Worm (Caenorhabditis elegans) whole organism, L2 larva: ENCODE results near the gene letm-1.

Source experiments
- F13H6.1 ChIP-seq: sonication (generic microtip); optimal IDR thresholded peaks from 2 replicates; lab custom pipeline; 2016; ENCODE audit warnings: missing genetic modification characterization, missing compliant biosample characterization
- ZK546.5 ChIP-seq: sonication (generic microtip); optimal IDR thresholded peaks from 2 replicates; lab custom pipeline; 2017; ENCODE audit warnings: missing biosample characterization, missing genetic modification characterization
- aly-2 ChIP-seq: fragments of 150-350 bp; optimal IDR thresholded peaks from 2 replicates; lab custom pipeline; 2014; ENCODE audit warnings: missing biosample characterization, missing genetic modification characterization
- blmp-1 ChIP-seq: sonication (generic microtip); optimal IDR thresholded peaks from 2 replicates; lab custom pipeline; 2017; ENCODE audit warnings: missing genetic modification characterization, mild to moderate bottlenecking, missing compliant biosample characterization, antibody characterized with exemption, moderate library complexity; ENCODE audit not compliant: insufficient read depth
- lin-11 ChIP-seq: fragments of 150-350 bp; sonication (generic microtip); optimal IDR thresholded peaks from 2 replicates; lab custom pipeline; 2014; ENCODE audit warnings: missing biosample characterization, missing genetic modification characterization, inconsistent platforms, mixed read lengths
- lin-13 ChIP-seq: fragments of 150-350 bp; optimal IDR thresholded peaks from 2 replicates; lab custom pipeline; 2014; ENCODE audit warnings: missing biosample characterization, missing genetic modification reagents, missing genetic modification characterization
- nhr-237 ChIP-seq: fragments of 150-350 bp; optimal IDR thresholded peaks from 2 replicates; lab custom pipeline; 2014; ENCODE audit warnings: missing biosample characterization, missing genetic modification characterization
- skn-1 ChIP-seq: sonication (generic microtip); optimal IDR thresholded peaks from 2 replicates; lab custom pipeline; 2017; ENCODE audit warnings: missing biosample characterization, missing genetic modification characterization
- sma-3 ChIP-seq: sonication (generic microtip); optimal IDR thresholded peaks from 2 replicates; lab custom pipeline; 2016; ENCODE audit warnings: missing genetic modification reagents, missing genetic modification characterization, missing compliant biosample characterization
- snpc-4 ChIP-seq: fragments of 150-350 bp; optimal IDR thresholded peaks from 2 replicates; lab custom pipeline; 2014; ENCODE audit warnings: missing biosample characterization, missing genetic modification characterization
- zag-1 ChIP-seq: fragments of 150-350 bp; optimal IDR thresholded peaks from 2 replicates; lab custom pipeline; 2014; ENCODE audit warnings: missing biosample characterization, missing genetic modification characterization
- ztf-4 ChIP-seq: fragments of 150-350 bp; optimal IDR thresholded peaks from 2 replicates; lab custom pipeline; 2014; ENCODE audit warnings: missing biosample characterization, missing genetic modification characterization

ce11 chrV:13671911-13672639, 11.0 kb downstream of the letm-1 start, which contains the start of the genes mip-2 and F58G11.4:
- TF ChIP-seq blmp-1 (no peak), zag-1 (tag; lab: Kevin White, UChicago) (no peak), ztf-4 (tag; lab: Kevin White, UChicago) (no peak), ZK546.5 (no peak), nhr-237 (tag; lab: Kevin White, UChicago) (no peak), snpc-4 (tag; lab: Kevin White, UChicago) (no peak), aly-2 (tag; lab: Kevin White, UChicago) (no peak), skn-1 (tag; lab: Kevin White, UChicago) (no peak), sma-3 (GFP tag; lab: Kevin White, UChicago) (no peak), lin-11 (tag; lab: Kevin White, UChicago) (no peak), lin-13 (GFP tag; lab: Kevin White, UChicago) (no peak), F13H6.1 (tag; lab: Kevin White, UChicago) (no peak)
